Fruit fly (Drosophila melanogaster): ENCODE measurements around the gene Naam.
A peak's percentile ranks its signal among the peaks of the same experiment; 100 is the strongest.

Gene Naam

dm6 chr3R:19644094-19644900 is 27.0 kb upstream of the Naam start, which contains the start of gene Vha13:
TSS of gene Vha13 (minus strand) at chr3R:19644386.
- TF ChIP-seq Abd-B (GFP tag; optimal IDR thresholded peaks at IDR 0.05) (no peak), Vsx2 (GFP tag; optimal IDR thresholded peaks at IDR 0.05; ENCODE audit: partially characterized antibody) (peak; percentile 65), CrebA (GFP tag; optimal IDR thresholded peaks at IDR 0.05; ENCODE audit: borderline replicate concordance) (no peak), br (GFP tag; optimal IDR thresholded peaks at IDR 0.05) (peak; percentile 41), Dfd (GFP tag; optimal IDR thresholded peaks at IDR 0.05) (no peak), dmrt93B (GFP tag; optimal IDR thresholded peaks at IDR 0.05) (peak; percentile 3), h (GFP tag; optimal IDR thresholded peaks at IDR 0.05) (peak; percentile 54), jim (GFP tag; optimal IDR thresholded peaks at IDR 0.05) (peak; percentile 56), HLH106 (tag; optimal IDR thresholded peaks at IDR 0.05) (peak; percentile 38), ey (GFP tag; optimal IDR thresholded peaks at IDR 0.05) (no peak), rgr (GFP tag; optimal IDR thresholded peaks at IDR 0.05) (peak; percentile 59), brk (GFP tag; optimal IDR thresholded peaks at IDR 0.05) (no peak), Rel (GFP tag; optimal IDR thresholded peaks at IDR 0.05) (no peak), Rel (tag; optimal IDR thresholded peaks at IDR 0.05) (peak; percentile 50), sage (GFP tag; optimal IDR thresholded peaks at IDR 0.05) (no peak), Sp1 (GFP tag; optimal IDR thresholded peaks at IDR 0.05) (peak; percentile 63), fru (GFP tag; optimal IDR thresholded peaks at IDR 0.05) (peak; percentile 83), Dif (GFP tag; optimal IDR thresholded peaks at IDR 0.05; ENCODE audit: partially characterized antibody) (peak; percentile 83), Myc (optimal IDR thresholded peaks at IDR 0.05) (peak; percentile 37), tai (GFP tag; optimal IDR thresholded peaks at IDR 0.05) (no peak), OdsH (GFP tag; optimal IDR thresholded peaks at IDR 0.05) (peak; percentile 2), Jra (GFP tag; optimal IDR thresholded peaks at IDR 0.05) (peak; percentile 22), dsf (GFP tag; optimal IDR thresholded peaks at IDR 0.05; ENCODE audit: borderline replicate concordance) (no peak), woc (GFP tag; optimal IDR thresholded peaks at IDR 0.05) (peak; percentile 71), foxo (GFP tag; optimal IDR thresholded peaks at IDR 0.05) (peak in 1 of 2 experiments; percentile 42), Mio (GFP tag; optimal IDR thresholded peaks at IDR 0.05) (no peak), psq (GFP tag; optimal IDR thresholded peaks at IDR 0.05) (no peak), dl (GFP tag; optimal IDR thresholded peaks at IDR 0.05; ENCODE audit: insufficient read depth in 1 of 2, partially characterized antibody in 2 of 2) (peak; percentile 38 to 43), CG9705 (GFP tag; optimal IDR thresholded peaks at IDR 0.05) (no peak), N (GFP tag; optimal IDR thresholded peaks at IDR 0.05) (no peak), GATAd (GFP tag; optimal IDR thresholded peaks at IDR 0.05) (peak; percentile 6), CG32264 (GFP tag; optimal IDR thresholded peaks at IDR 0.05) (no peak), Hr78 (GFP tag; optimal IDR thresholded peaks at IDR 0.05) (no peak), pan (optimal IDR thresholded peaks at IDR 0.05) (no peak), lola (GFP tag; optimal IDR thresholded peaks at IDR 0.05) (no peak), Hnf4 (GFP tag; optimal IDR thresholded peaks at IDR 0.05) (no peak), sv (GFP tag; optimal IDR thresholded peaks at IDR 0.05) (peak; percentile 49), usp (GFP tag; optimal IDR thresholded peaks at IDR 0.05) (no peak), Hr83 (GFP tag; optimal IDR thresholded peaks at IDR 0.05; ENCODE audit: poor library complexity, severe bottlenecking) (peak; percentile 81)

- no peak for TF ChIP-seq Vsx2 (GFP tag; optimal IDR thresholded peaks at IDR 0.05; ENCODE audit: partially characterized antibody)
- no peak for TF ChIP-seq sage (GFP tag; optimal IDR thresholded peaks at IDR 0.05)
- no peak for TF ChIP-seq woc (GFP tag; optimal IDR thresholded peaks at IDR 0.05)
- TF ChIP-seq Mio (GFP tag; optimal IDR thresholded peaks at IDR 0.05) = no peak
- TF ChIP-seq GATAd (GFP tag; optimal IDR thresholded peaks at IDR 0.05) = no peak
- TF ChIP-seq CG9705 (GFP tag; optimal IDR thresholded peaks at IDR 0.05) = no peak
- no peak for TF ChIP-seq CrebA (GFP tag; optimal IDR thresholded peaks at IDR 0.05; ENCODE audit: borderline replicate concordance)
- peak; percentile 42 for TF ChIP-seq Hr83 (GFP tag; optimal IDR thresholded peaks at IDR 0.05; ENCODE audit: poor library complexity, severe bottlenecking)
- no peak for TF ChIP-seq br (GFP tag; optimal IDR thresholded peaks at IDR 0.05)
- no peak for TF ChIP-seq OdsH (GFP tag; optimal IDR thresholded peaks at IDR 0.05)
- TF ChIP-seq Myc (optimal IDR thresholded peaks at IDR 0.05) = no peak
- TF ChIP-seq psq (GFP tag; optimal IDR thresholded peaks at IDR 0.05) = no peak
- TF ChIP-seq h (GFP tag; optimal IDR thresholded peaks at IDR 0.05) = no peak
- TF ChIP-seq HLH106 (tag; optimal IDR thresholded peaks at IDR 0.05) = peak; percentile 7
These were observed 26.4 kb upstream of the Naam start, which contains the start of gene Nup58 for dm6 chr3R:19644901-19645204. TSS of gene Nup58 (plus strand) at chr3R:19645026.

Measured in whole organism, wandering third instar larva.